Worm (Caenorhabditis elegans): Measurements from ENCODE around the gene ril-1.

The ril-1 gene

DNA sequence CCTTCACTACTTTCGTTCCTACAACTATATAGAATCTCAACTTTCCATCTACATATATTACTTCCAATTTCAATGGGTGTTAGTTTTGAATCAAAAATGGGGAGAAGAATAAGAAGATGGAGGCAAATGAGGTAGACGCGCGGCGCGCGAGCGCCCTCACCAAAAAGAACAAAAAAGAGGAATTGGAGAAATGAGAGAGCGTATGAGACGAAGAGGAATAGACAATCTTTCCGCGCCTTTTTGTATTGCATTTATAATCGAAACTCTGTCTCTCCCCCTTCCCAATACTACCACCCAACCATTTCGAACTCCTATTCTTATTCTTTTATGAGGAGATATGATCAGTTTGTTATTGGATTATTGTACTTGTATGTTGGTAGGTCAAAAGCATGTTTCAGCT lies 23.4 kb downstream of the ril-1 start:
- TF ChIP-seq ztf-11 (tag; optimal IDR thresholded peaks at IDR 0.05) = no peak
- TF ChIP-seq ces-1 (GFP tag; optimal IDR thresholded peaks at IDR 0.05) = peak; percentile 15

DNA sequence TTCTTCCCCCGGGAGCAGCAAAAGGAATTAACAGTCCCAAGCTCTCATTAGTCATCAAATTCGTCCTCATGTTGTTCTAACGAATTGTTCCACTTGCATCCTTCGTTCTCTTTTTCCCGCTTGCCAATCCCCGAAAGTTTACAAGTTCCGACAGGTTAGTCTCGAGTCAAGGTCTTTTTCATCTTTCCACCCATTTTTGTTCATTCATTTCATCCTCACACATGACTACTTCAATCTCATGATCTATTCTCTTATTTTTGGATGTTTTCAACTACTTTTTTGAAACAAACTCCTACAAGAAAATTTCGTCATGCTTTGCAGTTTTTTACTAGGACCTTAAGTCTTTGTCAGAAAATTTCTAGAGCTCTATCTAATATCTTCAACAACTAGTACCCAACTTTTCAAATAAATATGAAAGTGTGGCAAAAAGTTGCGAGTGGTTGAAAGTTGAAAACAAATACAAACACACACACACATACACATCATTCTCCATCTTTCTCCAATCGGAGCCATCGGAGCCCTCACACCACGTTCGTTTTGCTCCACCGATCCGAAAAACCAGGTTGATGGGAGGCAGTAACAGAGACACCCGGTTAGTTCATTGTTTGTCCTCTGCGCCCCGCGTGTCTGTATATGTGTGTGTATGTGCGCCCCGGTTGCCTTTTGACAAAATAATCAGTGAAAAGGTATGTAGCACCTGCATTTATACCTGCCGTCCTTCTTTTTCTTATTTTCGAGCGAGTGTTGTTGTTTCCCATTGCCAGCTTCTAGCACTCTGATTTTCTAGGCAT lies 24.7 kb downstream of the ril-1 start:
- TF ChIP-seq hlh-1 (tag; optimal IDR thresholded peaks at IDR 0.05) = no peak
- no peak for TF ChIP-seq nhr-237 (tag; optimal IDR thresholded peaks at IDR 0.05)
- peak; percentile 23 for TF ChIP-seq drap-1 (GFP tag; optimal IDR thresholded peaks at IDR 0.05)

DNA sequence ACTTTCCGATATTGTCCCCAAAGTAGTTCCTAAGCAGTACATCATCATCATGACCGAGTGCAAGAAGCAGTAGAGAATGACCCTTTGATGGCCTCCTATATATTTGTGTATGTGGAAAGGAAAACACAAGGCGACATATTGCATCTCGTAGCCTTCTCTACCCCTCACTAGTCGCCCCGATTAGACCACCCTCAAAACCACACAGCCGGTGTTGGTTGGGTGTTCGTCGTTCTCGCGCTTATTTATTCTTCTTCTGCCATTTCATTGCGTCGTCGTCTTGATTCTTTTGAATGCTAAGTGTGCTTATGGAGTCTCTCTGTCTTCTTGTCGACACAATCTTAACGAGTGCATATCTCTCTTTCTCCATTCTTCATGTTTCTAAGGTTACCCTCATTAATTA lies 25.7 kb downstream of the ril-1 start:
- no peak for TF ChIP-seq blmp-1 (tag; optimal IDR thresholded peaks at IDR 0.05)
- TF ChIP-seq sem-2 (GFP tag; optimal IDR thresholded peaks at IDR 0.05) = no peak
- TF ChIP-seq ces-1 (GFP tag; optimal IDR thresholded peaks at IDR 0.05) = peak; percentile 8
- TF ChIP-seq bed-3 (GFP tag; optimal IDR thresholded peaks at IDR 0.05) = no peak
- peak; percentile 63 for TF ChIP-seq ham-2 (GFP tag; optimal IDR thresholded peaks at IDR 0.05)
- no peak for TF ChIP-seq pha-4 (tag; optimal IDR thresholded peaks at IDR 0.05)
- peak; percentile 84 for TF ChIP-seq nhr-2 (tag; optimal IDR thresholded peaks at IDR 0.05)
- no peak for TF ChIP-seq nhr-237 (tag; optimal IDR thresholded peaks at IDR 0.05)
- TF ChIP-seq unc-62 (GFP tag; optimal IDR thresholded peaks at IDR 0.05) = no peak
- no peak for TF ChIP-seq hlh-1 (tag; optimal IDR thresholded peaks at IDR 0.05)
- TF ChIP-seq mab-5 (tag; optimal IDR thresholded peaks at IDR 0.05) = no peak
- no peak for TF ChIP-seq nhr-28 (tag; optimal IDR thresholded peaks at IDR 0.05)
- no peak for TF ChIP-seq flh-1 (GFP tag; optimal IDR thresholded peaks at IDR 0.05)
- peak; percentile 22 for TF ChIP-seq cnd-1 (tag; optimal IDR thresholded peaks at IDR 0.05)
- TF ChIP-seq M03D4.4 (tag; optimal IDR thresholded peaks at IDR 0.05) = no peak
- no peak for TF ChIP-seq ceh-83 (GFP tag; optimal IDR thresholded peaks at IDR 0.05)
- no peak for TF ChIP-seq snpc-4 (tag; optimal IDR thresholded peaks at IDR 0.05)
- no peak for TF ChIP-seq unc-120 (tag; optimal IDR thresholded peaks at IDR 0.05; ENCODE audit: poor library complexity, severe bottlenecking)
- TF ChIP-seq unc-39 (tag; optimal IDR thresholded peaks at IDR 0.05) = no peak
- no peak for TF ChIP-seq nhr-76 (tag; optimal IDR thresholded peaks at IDR 0.05)
- peak; percentile 51 for TF ChIP-seq lin-13 (tag; optimal IDR thresholded peaks at IDR 0.05)
- TF ChIP-seq mep-1 (tag; optimal IDR thresholded peaks at IDR 0.05) = peak; percentile 52
- TF ChIP-seq drap-1 (GFP tag; optimal IDR thresholded peaks at IDR 0.05) = no peak
- TF ChIP-seq ceh-43 (GFP tag; optimal IDR thresholded peaks at IDR 0.05) = no peak
- no peak for TF ChIP-seq nhr-12 (tag; optimal IDR thresholded peaks at IDR 0.05)
- peak; percentile 50 for TF ChIP-seq mls-2 (tag; optimal IDR thresholded peaks at IDR 0.05)
- no peak for TF ChIP-seq lin-32 (GFP tag; optimal IDR thresholded peaks at IDR 0.05)
- no peak for TF ChIP-seq ztf-11 (tag; optimal IDR thresholded peaks at IDR 0.05)
- TF ChIP-seq elt-1 (tag; optimal IDR thresholded peaks at IDR 0.05; ENCODE audit: borderline replicate concordance, insufficient read depth) = no peak
- no peak for TF ChIP-seq lsy-2 (tag; optimal IDR thresholded peaks at IDR 0.05)
- TF ChIP-seq ceh-39 (tag; optimal IDR thresholded peaks at IDR 0.05) = no peak
- no peak for TF ChIP-seq elt-3 (tag; optimal IDR thresholded peaks at IDR 0.05)
- TF ChIP-seq zip-8 (tag; optimal IDR thresholded peaks at IDR 0.05) = no peak
- peak; percentile 46 for TF ChIP-seq sptf-1 (tag; optimal IDR thresholded peaks at IDR 0.05)
- no peak for TF ChIP-seq tbx-8 (GFP tag; optimal IDR thresholded peaks at IDR 0.05)

DNA sequence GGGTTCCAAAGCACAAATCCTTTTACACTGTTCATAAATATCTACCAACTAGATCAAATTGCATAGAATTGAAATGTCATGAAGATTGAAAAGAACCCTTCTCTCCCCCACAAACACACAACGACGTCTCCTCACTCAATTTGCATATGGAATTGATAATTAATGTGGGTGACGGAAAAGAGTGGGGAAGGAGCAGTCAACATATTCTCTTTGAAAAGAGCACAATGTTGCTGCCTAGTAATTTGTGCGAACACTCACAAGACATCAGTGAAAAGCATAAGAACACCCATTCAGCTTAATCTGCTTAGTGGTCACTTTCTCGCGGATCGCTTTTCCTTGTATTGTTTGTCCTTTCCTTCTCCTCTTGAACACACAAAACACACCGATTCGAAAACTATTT lies 27.5 kb downstream of the ril-1 start:
- TF ChIP-seq ces-1 (GFP tag; optimal IDR thresholded peaks at IDR 0.05) (peak; percentile 86), unc-62 (GFP tag; optimal IDR thresholded peaks at IDR 0.05) (peak; percentile 27), elt-1 (tag; optimal IDR thresholded peaks at IDR 0.05; ENCODE audit: borderline replicate concordance, insufficient read depth) (no peak), bed-3 (GFP tag; optimal IDR thresholded peaks at IDR 0.05) (no peak), drap-1 (GFP tag; optimal IDR thresholded peaks at IDR 0.05) (peak; percentile 51), lsy-2 (tag; optimal IDR thresholded peaks at IDR 0.05) (no peak)
